Worm (Caenorhabditis elegans): Measurements from ENCODE around the gene pals-27.
"Not testable (repeated sequence)": the region's sequence is repeated elsewhere in the genome, so short reads cannot be mapped to it uniquely, and the experiment has no call there.

The pals-27 gene

DNA sequence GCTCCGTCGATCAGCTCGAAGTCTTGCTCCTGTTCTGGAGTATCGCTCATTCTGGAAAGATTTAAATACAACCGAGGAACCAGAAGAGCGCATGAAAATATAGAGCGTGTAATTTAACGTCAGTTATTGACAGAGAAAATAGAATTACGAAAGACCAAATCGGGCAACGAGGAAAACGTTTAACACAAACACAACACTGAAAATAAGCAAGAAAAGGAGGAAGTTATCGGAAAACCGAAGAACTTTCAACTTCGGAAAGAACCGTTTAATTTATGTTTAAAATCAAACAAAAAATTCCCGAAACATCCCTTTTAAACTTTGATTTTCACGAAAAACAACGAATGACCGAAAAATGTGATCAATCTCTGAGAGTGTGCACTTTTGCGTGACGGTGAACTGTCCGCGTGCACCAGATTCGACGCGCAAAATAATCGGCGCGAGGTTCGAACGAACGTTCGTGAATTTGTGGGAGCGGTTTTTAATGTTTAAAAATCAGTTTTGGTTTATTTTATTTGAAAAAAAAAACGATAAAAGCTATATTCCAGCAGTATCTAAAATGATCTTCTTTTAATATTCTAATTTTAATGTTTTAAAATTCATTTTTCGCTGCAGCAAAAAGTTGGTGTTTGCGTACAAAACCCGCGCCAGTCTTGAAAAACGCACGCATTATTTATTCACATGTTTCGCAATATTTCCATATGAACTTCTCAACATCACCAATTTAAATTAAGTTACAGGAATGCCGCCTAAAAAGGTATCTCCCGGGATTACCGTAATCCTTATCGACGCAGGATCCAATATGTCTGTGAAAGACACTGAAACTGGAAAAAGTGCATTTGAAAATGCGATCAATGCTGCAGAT is 37.9 kb downstream of the pals-27 start, which contains the start of the genes R07E5.7 and cku-80 (continued):
- TF ChIP-seq ceh-28 (tag; optimal IDR thresholded peaks at IDR 0.05) (no peak), hlh-30 (tag; optimal IDR thresholded peaks at IDR 0.05; ENCODE audit: insufficient read depth) (peak; percentile 92), T26A8.4 (GFP tag; IDR thresholded peaks at IDR 0.05) (no peak), cey-2 (tag; optimal IDR thresholded peaks at IDR 0.05; ENCODE audit: borderline replicate concordance, insufficient read depth) (no peak), ztf-7 (tag; optimal IDR thresholded peaks at IDR 0.05) (peak; percentile 47), hlh-11 (tag; optimal IDR thresholded peaks at IDR 0.05) (peak; percentile 55), pha-4 (GFP tag; IDR thresholded peaks at IDR 0.05) (no peak), pha-4 (tag; optimal IDR thresholded peaks at IDR 0.05) (no peak), gei-8 (GFP tag; optimal IDR thresholded peaks at IDR 0.05) (no peak), D1046.2 (GFP tag; IDR thresholded peaks at IDR 0.05) (no peak), mxl-2 (GFP tag; conservative IDR thresholded peaks at IDR 0.05) (no peak), Y5F2A.4 (GFP tag; optimal IDR thresholded peaks at IDR 0.05) (no peak), mep-1 (tag; optimal IDR thresholded peaks at IDR 0.05) (peak; percentile 70), hmg-1.1 (GFP tag; IDR thresholded peaks at IDR 0.05) (peak; percentile 42; the same call in 1 of the 2 replicates), attf-4 (tag; optimal IDR thresholded peaks at IDR 0.05) (no peak), ceh-82 (tag; optimal IDR thresholded peaks at IDR 0.05) (no peak), dpl-1 (GFP tag; optimal IDR thresholded peaks at IDR 0.05) (peak; percentile 88), jun-1 (tag; optimal IDR thresholded peaks at IDR 0.05) (no peak), snpc-1.2 (GFP tag; IDR thresholded peaks at IDR 0.05) (no peak), duxl-1 (tag; optimal IDR thresholded peaks at IDR 0.05; ENCODE audit: poor library complexity) (peak; percentile 25), unc-62 (GFP tag; optimal IDR thresholded peaks at IDR 0.05 in 1 of 2) (no peak), unc-62 (tag; optimal IDR thresholded peaks at IDR 0.05) (no peak), lin-38 (GFP tag; IDR thresholded peaks at IDR 0.05) (peak; percentile 70), aha-1 (tag) (no peak), lin-13 (GFP tag; optimal IDR thresholded peaks at IDR 0.05) (peak; percentile 19), ZK337.2 (GFP tag; IDR thresholded peaks at IDR 0.05) (no peak), T20F7.1 (GFP tag; optimal IDR thresholded peaks at IDR 0.05) (no peak), rbr-2 (tag; optimal IDR thresholded peaks at IDR 0.05) (peak; percentile 55), hif-1 (tag; optimal IDR thresholded peaks at IDR 0.05) (peak in 1 of 2 experiments; percentile 72)

DNA sequence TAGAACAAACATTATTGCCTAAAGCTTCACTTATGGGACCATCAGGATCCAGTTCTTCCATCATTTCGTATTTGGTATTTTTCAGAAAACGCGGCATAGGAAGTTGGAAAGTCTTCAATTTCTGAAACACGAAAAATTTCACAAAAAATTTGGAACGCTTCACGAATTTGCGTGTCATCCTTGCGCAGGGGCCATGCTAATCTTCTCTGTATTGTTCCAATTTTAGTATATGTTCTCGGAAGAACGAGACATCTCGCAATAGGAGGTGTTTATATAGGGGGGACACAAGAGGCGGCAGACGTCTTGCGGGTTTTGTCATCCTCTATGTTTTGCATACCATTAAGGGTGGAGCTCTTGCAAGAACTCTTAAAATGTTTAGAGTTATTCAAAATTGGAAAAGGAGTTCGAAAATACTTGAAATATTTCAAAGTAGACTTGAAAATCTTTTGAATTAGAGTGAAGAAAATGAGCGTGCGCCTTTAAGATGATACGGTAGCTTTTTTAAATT is 45.3 kb downstream of the pals-27 start:
- peak; percentile 91 for TF ChIP-seq D1046.2 (GFP tag; IDR thresholded peaks at IDR 0.05)
- TF ChIP-seq arid-1 (GFP tag; conservative IDR thresholded peaks at IDR 0.05): peak; percentile 92
- 0 out of 2 replicates have a peak, but pooled peaks have one; percentile 40 for TF ChIP-seq ceh-44 (GFP tag; IDR thresholded peaks at IDR 0.05)
- TF ChIP-seq madf-9 (GFP tag; conservative IDR thresholded peaks at IDR 0.05): peak; percentile 85
- TF ChIP-seq mdt-29 (GFP tag; IDR thresholded peaks at IDR 0.05): 0 out of 2 replicates have a peak, but pooled peaks have one; percentile 31
- TF ChIP-seq nhr-41 (GFP tag; IDR thresholded peaks at IDR 0.05): 0 out of 2 replicates have a peak, but pooled peaks have one; percentile 28
- peak; percentile 87 for TF ChIP-seq hmg-1.1 (GFP tag; IDR thresholded peaks at IDR 0.05)
- peak; percentile 69; the same call in 1 of the 2 replicates for TF ChIP-seq dmd-9 (GFP tag; IDR thresholded peaks at IDR 0.05)
- peak; percentile 72 for TF ChIP-seq dmd-8 (GFP tag; IDR thresholded peaks at IDR 0.05)
- TF ChIP-seq saeg-2 (GFP tag; IDR thresholded peaks at IDR 0.05): peak; percentile 69; the same call in 1 of the 2 replicates
- peak; percentile 91 for TF ChIP-seq tra-1 (GFP tag; IDR thresholded peaks at IDR 0.05)
- TF ChIP-seq egl-43 (GFP tag; IDR thresholded peaks at IDR 0.05): peak; percentile 93
- TF ChIP-seq spr-1 (tag; optimal IDR thresholded peaks at IDR 0.05): peak; percentile 43
- TF ChIP-seq lin-38 (GFP tag; IDR thresholded peaks at IDR 0.05): peak; percentile 83
- peak; percentile 48 for TF ChIP-seq mes-2 (tag; optimal IDR thresholded peaks at IDR 0.05; ENCODE audit: poor library complexity, severe bottlenecking)
- TF ChIP-seq lin-29 (GFP tag; IDR thresholded peaks at IDR 0.05): peak; percentile 46; the same call in 1 of the 2 replicates
- peak; percentile 79 for TF ChIP-seq php-3 (GFP tag; IDR thresholded peaks at IDR 0.05)
- peak; percentile 80 for TF ChIP-seq Y48G9A.11 (GFP tag; IDR thresholded peaks at IDR 0.05)
- peak; percentile 83 for TF ChIP-seq T26A8.4 (GFP tag; IDR thresholded peaks at IDR 0.05)
- peak; percentile 57; the same call in 1 of the 2 replicates for TF ChIP-seq Y105C5A.15 (GFP tag; IDR thresholded peaks at IDR 0.05)
- TF ChIP-seq dpl-1 (GFP tag; optimal IDR thresholded peaks at IDR 0.05): peak; percentile 14
- peak; percentile 0 for TF ChIP-seq F49E8.2 (tag; optimal IDR thresholded peaks at IDR 0.05; ENCODE audit: borderline replicate concordance)
- TF ChIP-seq pha-4 (GFP tag; IDR thresholded peaks at IDR 0.05): peak; percentile 90
- TF ChIP-seq pha-4 (tag; optimal IDR thresholded peaks at IDR 0.05): not testable (repeated sequence)
- peak; percentile 86 for TF ChIP-seq snpc-1.2 (GFP tag; IDR thresholded peaks at IDR 0.05)
- 0 out of 2 replicates have a peak, but pooled peaks have one; percentile 42 for TF ChIP-seq mxl-2 (GFP tag; conservative IDR thresholded peaks at IDR 0.05)
